Worm (Caenorhabditis elegans): ENCODE results near the gene H05C05.4.

- TF ChIP-seq unc-55 (GFP tag; optimal IDR thresholded peaks at IDR 0.05) (no peak), elt-1 (tag; optimal IDR thresholded peaks at IDR 0.05) (no peak), egl-27 (tag; optimal IDR thresholded peaks at IDR 0.05) (no peak), elt-3 (tag; optimal IDR thresholded peaks at IDR 0.05) (no peak), ZK546.5 (tag; optimal IDR thresholded peaks at IDR 0.05) (no peak), ama-1 (optimal IDR thresholded peaks at IDR 0.05) (no peak), sma-3 (GFP tag; optimal IDR thresholded peaks at IDR 0.05) (no peak)
These were observed 49.3 kb upstream of the H05C05.4 start for ce11 chrIII:2995288-2995687.

Data from whole organism, L2 larva.